Fruit fly (Drosophila melanogaster) whole organism, prepupa: ENCODE data around the gene CG13841.

Experiments
- Blimp-1 ChIP-seq: fragments of 200-800 bp; sonication (Bioruptor generic); optimal IDR thresholded peaks from 3 replicates; lab custom pipeline; 2017; ENCODE audit warnings: missing biosample characterization, missing genetic modification characterization, mild to moderate bottlenecking, moderate library complexity, missing genetic modification reagents
- CG10669 ChIP-seq: fragments of 200-800 bp; sonication (Bioruptor generic); optimal IDR thresholded peaks from 3 replicates; lab custom pipeline; 2018; ENCODE audit warnings: missing biosample characterization, mild to moderate bottlenecking, missing genetic modification characterization, moderate library complexity
- CG11762 ChIP-seq: fragments of 200-800 bp; sonication (Bioruptor generic); optimal IDR thresholded peaks from 3 replicates; lab custom pipeline; 2016; ENCODE audit warnings: missing biosample characterization, missing genetic modification characterization; ENCODE audit not compliant: insufficient read depth
- CG11902 ChIP-seq: fragments of 200-800 bp; sonication (Bioruptor generic); optimal IDR thresholded peaks from 3 replicates; lab custom pipeline; 2016; ENCODE audit warnings: missing biosample characterization, missing genetic modification characterization
- CG15336 ChIP-seq: fragments of 200-800 bp; sonication (Bioruptor generic); IDR thresholded peaks from 2 replicates; pipeline ENCODE4 v1.3.6; 2022; ENCODE audit warnings: missing biosample characterization, missing genetic modification characterization
- CG16779 ChIP-seq: fragments of 200-800 bp; sonication (Bioruptor generic); optimal IDR thresholded peaks from 3 replicates; lab custom pipeline; 2017; ENCODE audit warnings: missing biosample characterization, mild to moderate bottlenecking, missing genetic modification characterization
- CG32006 ChIP-seq: fragments of 200-800 bp; sonication (Bioruptor generic); optimal IDR thresholded peaks from 3 replicates; lab custom pipeline; 2017; ENCODE audit warnings: missing biosample characterization, mild to moderate bottlenecking, missing genetic modification characterization
- CG34406 ChIP-seq: fragments of 200-800 bp; sonication (Bioruptor generic); optimal IDR thresholded peaks from 3 replicates; lab custom pipeline; 2016; ENCODE audit warnings: missing biosample characterization, missing genetic modification characterization
- CG6163 ChIP-seq: fragments of 200-800 bp; sonication (Bioruptor generic); IDR thresholded peaks from 3 replicates; pipeline ENCODE4 v1.3.6; 2022; ENCODE audit warnings: missing biosample characterization, missing genetic modification characterization
- CG6276 ChIP-seq: fragments of 200-800 bp; sonication (Bioruptor generic); optimal IDR thresholded peaks from 2 replicates; lab custom pipeline; 2017; ENCODE audit warnings: missing biosample characterization, mild to moderate bottlenecking, missing genetic modification characterization
- CG6792 ChIP-seq: fragments of 200-800 bp; sonication (Bioruptor generic); optimal IDR thresholded peaks from 3 replicates; lab custom pipeline; 2016; ENCODE audit warnings: missing biosample characterization, missing genetic modification characterization
- CG6808 ChIP-seq: fragments of 200-800 bp; sonication (Bioruptor generic); optimal IDR thresholded peaks from 3 replicates; lab custom pipeline; 2017; ENCODE audit warnings: missing biosample characterization, missing genetic modification characterization, mild to moderate bottlenecking, moderate library complexity, missing genetic modification reagents
- CG6854 ChIP-seq: fragments of 200-800 bp; sonication (Bioruptor generic); optimal IDR thresholded peaks from 2 replicates; lab custom pipeline; 2017; ENCODE audit warnings: missing biosample characterization, mild to moderate bottlenecking, missing genetic modification characterization
- CG8319 ChIP-seq: fragments of 200-800 bp; sonication (Bioruptor generic); optimal IDR thresholded peaks from 3 replicates; lab custom pipeline; 2016; ENCODE audit warnings: missing biosample characterization, missing genetic modification characterization
- CG8632 ChIP-seq: fragments of 200-800 bp; sonication (Bioruptor generic); optimal IDR thresholded peaks from 3 replicates; lab custom pipeline; 2016; ENCODE audit warnings: missing biosample characterization, missing genetic modification characterization
- Eip75B ChIP-seq: fragments of 200-800 bp; sonication (Bioruptor generic); optimal IDR thresholded peaks from 3 replicates; lab custom pipeline; 2016; ENCODE audit warnings: missing biosample characterization, missing genetic modification characterization
- Eip78C ChIP-seq: fragments of 200-800 bp; sonication (Bioruptor generic); peaks from one replicate; lab custom pipeline; 2016; ENCODE audit warnings: missing biosample characterization, missing genetic modification characterization
- Eip93F ChIP-seq: fragments of 200-800 bp; sonication (Bioruptor generic); optimal IDR thresholded peaks from 2 replicates; lab custom pipeline; 2016; ENCODE audit warnings: missing biosample characterization, mild to moderate bottlenecking, missing genetic modification characterization
- Ets96B ChIP-seq: fragments of 200-800 bp; optimal IDR thresholded peaks from 2 replicates; lab custom pipeline; 2019; ENCODE audit warnings: missing biosample characterization, mild to moderate bottlenecking, missing genetic modification characterization, moderate library complexity
- OdsH ChIP-seq: fragments of 200-800 bp; sonication (Bioruptor generic); optimal IDR thresholded peaks from 3 replicates; lab custom pipeline; 2016; ENCODE audit warnings: missing biosample characterization, missing genetic modification characterization
- Smox ChIP-seq: fragments of 200-800 bp; sonication (Bioruptor generic); optimal IDR thresholded peaks from 3 replicates; lab custom pipeline; 2016; ENCODE audit warnings: missing biosample characterization, missing genetic modification characterization
- Sox14 ChIP-seq: fragments of 200-800 bp; sonication (Bioruptor generic); optimal IDR thresholded peaks from 3 replicates; lab custom pipeline; 2016; ENCODE audit warnings: missing biosample characterization, missing genetic modification characterization
- Sox15 ChIP-seq: fragments of 200-800 bp; sonication (Bioruptor generic); optimal IDR thresholded peaks from 3 replicates; lab custom pipeline; 2016; ENCODE audit warnings: missing biosample characterization, missing genetic modification characterization
- achi ChIP-seq: fragments of 200-800 bp; sonication (Bioruptor generic); optimal IDR thresholded peaks from 3 replicates; lab custom pipeline; 2016; ENCODE audit warnings: missing biosample characterization, missing genetic modification characterization
- dsx ChIP-seq: fragments of 200-800 bp; optimal IDR thresholded peaks from 3 replicates; lab custom pipeline; 2019; ENCODE audit warnings: missing biosample characterization, mild to moderate bottlenecking, missing genetic modification characterization, moderate library complexity; ENCODE audit not compliant: poor library complexity, severe bottlenecking
- eg ChIP-seq: fragments of 200-800 bp; sonication (Bioruptor generic); IDR thresholded peaks from 3 replicates; pipeline ENCODE4 v1.3.6; 2022; ENCODE audit warnings: missing biosample characterization, missing genetic modification characterization
- fd59A ChIP-seq: fragments of 200-800 bp; sonication (Bioruptor generic); optimal IDR thresholded peaks from 2 replicates; lab custom pipeline; 2017; ENCODE audit warnings: missing biosample characterization, mild to moderate bottlenecking, missing genetic modification characterization, missing genetic modification reagents
- fd85E ChIP-seq: fragments of 200-800 bp; sonication (Bioruptor generic); optimal IDR thresholded peaks from 3 replicates; lab custom pipeline; 2016; ENCODE audit warnings: missing biosample characterization, missing genetic modification characterization
- net ChIP-seq: fragments of 200-800 bp; sonication (Bioruptor generic); optimal IDR thresholded peaks from 3 replicates; lab custom pipeline; 2016; ENCODE audit warnings: missing biosample characterization, missing genetic modification characterization
- salr ChIP-seq, 2 experiments: fragments of 200-800 bp; sonication (Bioruptor generic); optimal IDR thresholded peaks; 3 replicates each; lab custom pipeline; 2016 to 2018; ENCODE audit warnings: missing biosample characterization in 2 of 2, missing genetic modification characterization in 2 of 2, mild to moderate bottlenecking in 1 of 2
- svp ChIP-seq: fragments of 200-800 bp; sonication (Bioruptor generic); peaks from one replicate; lab custom pipeline; 2016; ENCODE audit warnings: missing biosample characterization, missing genetic modification characterization
- topi ChIP-seq: fragments of 200-800 bp; sonication (Bioruptor generic); optimal IDR thresholded peaks from 3 replicates; lab custom pipeline; 2016; ENCODE audit warnings: missing biosample characterization, missing genetic modification characterization
- vri ChIP-seq: fragments of 200-800 bp; sonication (Bioruptor generic); optimal IDR thresholded peaks from 3 replicates; lab custom pipeline; 2016; ENCODE audit warnings: missing biosample characterization, mild to moderate bottlenecking, missing genetic modification characterization

CG13841 gene

dm6 chr3R:22750534-22750947 lies 17.0 kb downstream of the CG13841 start, which contains the start of the genes rumi, CG7029 and Usp12-46 (continued):
- TF ChIP-seq CG6854 (GFP tag; lab: Kevin White, UChicago), result peak; percentile 1
- peak; percentile 87 for TF ChIP-seq Sox14 (GFP tag; lab: Kevin White, UChicago)
- TF ChIP-seq fd59A (GFP tag; lab: Kevin White, UChicago), result peak; percentile 52
- TF ChIP-seq OdsH (GFP tag; lab: Kevin White, UChicago), result no peak
- no peak for TF ChIP-seq Eip75B (GFP tag; lab: Kevin White, UChicago)
- no peak for TF ChIP-seq CG10669
- TF ChIP-seq CG34406 (GFP tag; lab: Kevin White, UChicago), result no peak
- peak in 1 of 2 experiments; percentile 62 for TF ChIP-seq salr (GFP tag; optimal IDR thresholded peaks at IDR 0.05; lab: Kevin White, UChicago)
- peak; percentile 91 for TF ChIP-seq CG6163
- peak; percentile 56 for TF ChIP-seq Ets96B (tag; lab: Kevin White, UChicago)
- TF ChIP-seq net (GFP tag; lab: Kevin White, UChicago), result no peak
- TF ChIP-seq CG6792 (GFP tag; lab: Kevin White, UChicago), result no peak
- TF ChIP-seq CG16779 (tag; lab: Kevin White, UChicago), result no peak
- peak; percentile 79 for TF ChIP-seq CG8319 (GFP tag; lab: Kevin White, UChicago)
- no peak for TF ChIP-seq CG6276 (GFP tag; lab: Kevin White, UChicago)
- TF ChIP-seq svp (GFP tag; lab: Kevin White, UChicago), result peak; percentile 94
- peak; percentile 31 for TF ChIP-seq Blimp-1 (GFP tag; lab: Kevin White, UChicago)
- TF ChIP-seq eg, result peak; percentile 87
- TF ChIP-seq Eip78C, result peak; percentile 92

- no peak for TF ChIP-seq vri (GFP tag; lab: Kevin White, UChicago)
- TF ChIP-seq Ets96B (tag; lab: Kevin White, UChicago), result no peak
- TF ChIP-seq CG6808 (GFP tag; lab: Kevin White, UChicago), result no peak
- TF ChIP-seq CG6276 (GFP tag; lab: Kevin White, UChicago), result no peak
- no peak for TF ChIP-seq CG11762 (GFP tag; lab: Kevin White, UChicago)
- TF ChIP-seq svp (GFP tag; lab: Kevin White, UChicago), result no peak
- TF ChIP-seq Sox15 (GFP tag; lab: Kevin White, UChicago), result no peak
- TF ChIP-seq CG6163, result no peak
- TF ChIP-seq, all 60 proteins: peak for 0
Observed at dm6 chr3R:22750039-22750438, 17.5 kb downstream of the CG13841 start.

dm6 chr3R:22748956-22749355 lies 18.5 kb downstream of the CG13841 start, which contains the start of gene CG31139:
Gene CG31139, minus strand, starts transcription at chr3R:22749056.
- TF ChIP-seq CG11902 (GFP tag; lab: Kevin White, UChicago), result no peak

- no peak for TF ChIP-seq dsx (GFP tag; lab: Kevin White, UChicago)
- TF ChIP-seq Smox, result no peak
- no peak for TF ChIP-seq Sox15 (GFP tag; lab: Kevin White, UChicago)
- TF ChIP-seq CG32006 (GFP tag; lab: Kevin White, UChicago), result no peak
- no peak for TF ChIP-seq Eip78C
- TF ChIP-seq CG8632 (GFP tag; lab: Kevin White, UChicago), result no peak
- no peak for TF ChIP-seq CG15336 (GFP tag; lab: Robert Waterston, UW)
- no peak for TF ChIP-seq CG10669
- TF ChIP-seq Eip93F (GFP tag; lab: Kevin White, UChicago), result no peak
Observed at dm6 chr3R:22747423-22748090, 19.9 kb downstream of the CG13841 start, which contains the start of gene CG17141. Gene CG17141, minus strand, starts transcription at chr3R:22747599.

- TF ChIP-seq CG11902 (GFP tag; lab: Kevin White, UChicago), result no peak
- no peak for TF ChIP-seq topi
- no peak for TF ChIP-seq net (GFP tag; lab: Kevin White, UChicago)
- no peak for TF ChIP-seq CG16779 (tag; lab: Kevin White, UChicago)
- TF ChIP-seq achi, result no peak
- no peak for TF ChIP-seq fd85E (GFP tag; lab: Kevin White, UChicago)
Observed at dm6 chr3R:22745432-22745831, 22.1 kb downstream of the CG13841 start, which contains the start of the genes vret and HP1c. Gene vret, minus strand, starts transcription at chr3R:22745581. Gene HP1c, plus strand, starts transcription at chr3R:22745620.
